Worm (Caenorhabditis elegans): ENCODE data around the gene C05C10.5.
A peak's percentile ranks its signal among the peaks of the same experiment; 100 is the strongest.

C05C10.5 gene

DNA sequence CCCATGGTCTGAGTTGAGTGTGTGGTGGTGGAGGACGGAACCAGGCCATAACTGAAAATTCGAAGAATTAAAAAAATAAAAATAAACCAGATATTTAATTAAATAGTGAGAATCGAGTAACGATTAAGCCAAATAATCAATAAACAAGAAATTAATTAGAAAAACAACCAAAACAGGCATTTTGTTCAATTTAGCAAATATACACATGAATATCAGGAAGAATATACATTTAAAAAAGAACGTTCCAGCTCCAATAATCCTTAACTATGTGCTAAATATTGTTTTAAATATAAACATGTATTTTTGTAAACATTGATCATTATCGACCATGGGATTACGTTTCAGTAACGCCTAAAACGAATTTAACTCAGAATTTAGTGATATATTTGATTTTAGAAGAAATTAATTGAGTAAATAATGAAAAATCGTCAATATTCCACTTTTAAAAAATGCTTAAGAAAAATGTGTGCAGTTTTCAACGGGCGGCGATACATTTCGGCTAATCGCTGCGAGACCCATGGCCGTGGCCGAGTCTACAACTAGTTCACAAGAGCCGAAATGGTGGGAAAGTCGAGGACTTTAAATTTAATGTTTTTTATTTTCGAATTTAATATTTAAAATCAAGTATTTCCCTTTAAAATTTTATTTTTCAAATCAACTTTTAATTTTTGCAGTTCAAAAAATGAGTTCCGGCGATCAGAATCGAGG lies 29.3 kb downstream of the C05C10.5 start, which contains the start of the genes R53.4 and psf-1 (continued):
- TF ChIP-seq lsy-27 (tag; optimal IDR thresholded peaks at IDR 0.05; ENCODE audit: borderline replicate concordance, insufficient read depth): no peak
- TF ChIP-seq B0019.2 (GFP tag; conservative IDR thresholded peaks at IDR 0.05): no peak; the same call in 1 of the 2 replicates
- no peak for TF ChIP-seq ztf-22 (GFP tag; optimal IDR thresholded peaks at IDR 0.05)
- TF ChIP-seq ceh-91 (GFP tag; IDR thresholded peaks at IDR 0.05): peak; percentile 58
- no peak for TF ChIP-seq tbx-9 (tag; optimal IDR thresholded peaks at IDR 0.05; ENCODE audit: borderline replicate concordance)
- no peak for TF ChIP-seq attf-6 (GFP tag; IDR thresholded peaks at IDR 0.05)
- TF ChIP-seq lin-26 (GFP tag; IDR thresholded peaks at IDR 0.05): 0 out of 2 replicates have a peak, but pooled peaks have one; percentile 15
- TF ChIP-seq repo-1 (tag; optimal IDR thresholded peaks at IDR 0.05): no peak
- TF ChIP-seq zim-3 (tag; optimal IDR thresholded peaks at IDR 0.05): no peak
- TF ChIP-seq chd-7 (tag; optimal IDR thresholded peaks at IDR 0.05): no peak
- peak; percentile 77 for TF ChIP-seq dox-1 (GFP tag; IDR thresholded peaks at IDR 0.05)
- TF ChIP-seq Y79H2A.3 (GFP tag; conservative IDR thresholded peaks at IDR 0.05): no peak
- no peak for TF ChIP-seq T07F8.4 (tag; optimal IDR thresholded peaks at IDR 0.05)
- TF ChIP-seq egl-18 (GFP tag; IDR thresholded peaks at IDR 0.05): no peak
- peak; percentile 62 for TF ChIP-seq madf-6 (GFP tag; IDR thresholded peaks at IDR 0.05)
- no peak for TF ChIP-seq sdz-38 (tag; optimal IDR thresholded peaks at IDR 0.05)
- peak; percentile 62; the same call in 1 of the 2 replicates for TF ChIP-seq ztf-28 (GFP tag; IDR thresholded peaks at IDR 0.05)
- no peak for TF ChIP-seq nfyb-1 (GFP tag; IDR thresholded peaks at IDR 0.05)
- TF ChIP-seq sptf-2 (GFP tag; optimal IDR thresholded peaks at IDR 0.05): peak; percentile 29
- TF ChIP-seq lir-1 (GFP tag; conservative IDR thresholded peaks at IDR 0.05): 0 out of 2 replicates have a peak, but pooled peaks have one; percentile 32
- no peak for TF ChIP-seq F57A8.1 (GFP tag; optimal IDR thresholded peaks at IDR 0.05)
- TF ChIP-seq nfya-1 (tag; optimal IDR thresholded peaks at IDR 0.05; ENCODE audit: borderline replicate concordance, insufficient read depth): no peak
- TF ChIP-seq unc-62 (GFP tag; optimal IDR thresholded peaks at IDR 0.05): no peak
- TF ChIP-seq F52B5.7 (tag; optimal IDR thresholded peaks at IDR 0.05): no peak
- TF ChIP-seq lin-35 (GFP tag; optimal IDR thresholded peaks at IDR 0.05): no peak
- TF ChIP-seq cebp-1 (GFP tag; IDR thresholded peaks at IDR 0.05): no peak
- peak; percentile 37 for TF ChIP-seq cebp-1 (tag; optimal IDR thresholded peaks at IDR 0.05)
- no peak for TF ChIP-seq nhr-27 (tag; optimal IDR thresholded peaks at IDR 0.05)
- no peak for TF ChIP-seq ceh-79 (tag; optimal IDR thresholded peaks at IDR 0.05)
- TF ChIP-seq ztf-18 (tag; optimal IDR thresholded peaks at IDR 0.05): no peak
- TF ChIP-seq ekl-4 (GFP tag; IDR thresholded peaks at IDR 0.05): no peak
- no peak for TF ChIP-seq rcor-1 (GFP tag; IDR thresholded peaks at IDR 0.05)
- TF ChIP-seq sea-2 (GFP tag; IDR thresholded peaks at IDR 0.05): no peak
- TF ChIP-seq ztf-25 (GFP tag; IDR thresholded peaks at IDR 0.05): no peak
- no peak for TF ChIP-seq zfh-2 (GFP tag; conservative IDR thresholded peaks at IDR 0.05)
- no peak for TF ChIP-seq hsf-1 (GFP tag; IDR thresholded peaks at IDR 0.05)
- TF ChIP-seq madf-3 (GFP tag; IDR thresholded peaks at IDR 0.05): no peak
- TF ChIP-seq hrde-1 (tag; optimal IDR thresholded peaks at IDR 0.05; ENCODE audit: borderline replicate concordance): no peak
- TF ChIP-seq nhr-80 (tag; optimal IDR thresholded peaks at IDR 0.05): peak; percentile 20
- peak; percentile 46; the same call in 1 of the 2 replicates for TF ChIP-seq hmg-1.2 (GFP tag; IDR thresholded peaks at IDR 0.05)
- no peak for TF ChIP-seq nhr-90 (tag; optimal IDR thresholded peaks at IDR 0.05)
- TF ChIP-seq lin-54 (GFP tag; optimal IDR thresholded peaks at IDR 0.05): peak; percentile 69
- peak; percentile 41 for TF ChIP-seq snpc-1.3 (tag; optimal IDR thresholded peaks at IDR 0.05; ENCODE audit: insufficient read depth)
- no peak for TF ChIP-seq lag-1 (GFP tag; IDR thresholded peaks at IDR 0.05)
- peak; percentile 76 for TF ChIP-seq ceh-27 (GFP tag; optimal IDR thresholded peaks at IDR 0.05)
- no peak for TF ChIP-seq F57C9.4 (tag; optimal IDR thresholded peaks at IDR 0.05)
- peak; percentile 60; the same call in 1 of the 2 replicates for TF ChIP-seq attf-3 (GFP tag; conservative IDR thresholded peaks at IDR 0.05)
